Worm (Caenorhabditis elegans): ENCODE results near the gene mdt-29.
A peak's percentile ranks its signal among the peaks of the same experiment; 100 is the strongest.

The mdt-29 gene

DNA sequence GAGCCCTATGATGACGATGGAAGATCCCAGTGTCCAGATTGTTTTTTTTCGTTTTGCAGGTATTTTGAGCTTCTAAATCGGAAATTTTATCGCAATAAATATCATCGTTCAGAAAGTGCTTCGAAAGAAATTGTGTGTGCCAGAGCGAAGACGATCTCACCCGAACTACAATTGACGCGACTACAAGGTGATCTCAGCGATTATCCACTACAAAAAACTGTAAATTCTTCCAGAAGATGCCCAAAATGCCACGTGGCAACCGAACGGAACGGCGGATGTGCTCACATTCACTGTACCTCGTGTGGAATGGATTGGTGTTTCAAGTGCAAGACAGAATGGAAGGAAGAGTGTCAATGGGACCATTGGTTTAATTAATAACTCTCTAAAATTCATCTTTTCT, at the start of gene mdt-29:
TSS of gene mdt-29 (plus strand) at position 301 of the 400 bp plus-strand sequence.
- TF ChIP-seq T26A5.8 (tag; optimal IDR thresholded peaks at IDR 0.05) (no peak), zfh-2 (GFP tag; conservative IDR thresholded peaks at IDR 0.05) (no peak), ama-1 (optimal IDR thresholded peaks at IDR 0.05) (no peak), ama-1 (GFP tag; optimal IDR thresholded peaks at IDR 0.05) (no peak), egrh-3 (GFP tag; IDR thresholded peaks at IDR 0.05) (no peak), cebp-2 (GFP tag; IDR thresholded peaks at IDR 0.05) (no peak), nhr-179 (tag; optimal IDR thresholded peaks at IDR 0.05) (no peak)

ce11 chrIII:13724018-13724892, 48.7 kb upstream of the mdt-29 start:
- peak; percentile 60; the same call in 1 of the 2 replicates for TF ChIP-seq nfyb-1 (GFP tag; IDR thresholded peaks at IDR 0.05)
- TF ChIP-seq F57C9.4 (tag; optimal IDR thresholded peaks at IDR 0.05) = no peak
- TF ChIP-seq egrh-3 (GFP tag; IDR thresholded peaks at IDR 0.05) = no peak
- TF ChIP-seq ama-1 (optimal IDR thresholded peaks at IDR 0.05) = peak; percentile 8
- no peak for TF ChIP-seq ama-1 (GFP tag; optimal IDR thresholded peaks at IDR 0.05)
- TF ChIP-seq zim-3 (tag; optimal IDR thresholded peaks at IDR 0.05) = peak; percentile 37
- no peak for TF ChIP-seq mes-4 (tag; optimal IDR thresholded peaks at IDR 0.05)
- TF ChIP-seq him-1 (tag; optimal IDR thresholded peaks at IDR 0.05) = peak; percentile 88
- TF ChIP-seq hlh-26 (GFP tag; conservative IDR thresholded peaks at IDR 0.05) = no peak
- 0 out of 2 replicates have a peak, but pooled peaks have one; percentile 16 for TF ChIP-seq ceh-100 (GFP tag; IDR thresholded peaks at IDR 0.05)
- TF ChIP-seq dox-1 (GFP tag; IDR thresholded peaks at IDR 0.05) = 0 out of 2 replicates have a peak, but pooled peaks have one; percentile 5
- TF ChIP-seq K12H6.12 (tag; optimal IDR thresholded peaks at IDR 0.05) = peak; percentile 42
- TF ChIP-seq B0035.1 (tag; optimal IDR thresholded peaks at IDR 0.05) = no peak
- no peak for TF ChIP-seq attf-3 (GFP tag; conservative IDR thresholded peaks at IDR 0.05)

DNA sequence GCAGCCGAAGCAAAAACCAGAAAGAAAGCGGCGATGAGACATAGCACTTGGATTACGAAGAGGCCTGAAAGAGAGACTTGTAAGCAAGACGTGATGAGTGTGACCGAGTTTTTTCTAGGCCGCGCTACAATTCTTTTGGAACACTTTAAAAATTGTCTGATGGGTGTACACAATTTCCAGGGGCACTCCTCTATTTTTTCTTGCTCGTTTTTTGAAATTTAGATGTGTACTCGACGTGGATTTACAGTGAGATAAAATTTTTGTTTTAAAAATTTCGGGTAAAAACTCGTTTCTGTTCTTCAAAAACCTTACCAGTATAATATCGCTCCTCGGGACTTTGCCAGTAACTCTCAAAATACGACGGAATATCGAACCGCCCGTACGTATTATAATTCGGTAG, 43.2 kb upstream of the mdt-29 start:
- no peak for TF ChIP-seq ceh-100 (GFP tag; IDR thresholded peaks at IDR 0.05)
- TF ChIP-seq pha-4 (tag; optimal IDR thresholded peaks at IDR 0.05) = no peak
- TF ChIP-seq athp-1 (tag; optimal IDR thresholded peaks at IDR 0.05) = no peak
- no peak for TF ChIP-seq F55B11.4 (tag; optimal IDR thresholded peaks at IDR 0.05; ENCODE audit: borderline replicate concordance, insufficient read depth)
- TF ChIP-seq mcd-1 (GFP tag; IDR thresholded peaks at IDR 0.05) = no peak
- no peak for TF ChIP-seq nhr-179 (tag; optimal IDR thresholded peaks at IDR 0.05)
- no peak for TF ChIP-seq ceh-91 (GFP tag; IDR thresholded peaks at IDR 0.05)
- no peak for TF ChIP-seq atf-7 (tag; optimal IDR thresholded peaks at IDR 0.05)
- no peak for TF ChIP-seq Y53F4B.3 (GFP tag; IDR thresholded peaks at IDR 0.05)
- no peak for TF ChIP-seq nfya-1 (tag; optimal IDR thresholded peaks at IDR 0.05; ENCODE audit: borderline replicate concordance, insufficient read depth)
- TF ChIP-seq sea-2 (GFP tag; IDR thresholded peaks at IDR 0.05) = no peak
- no peak for TF ChIP-seq ets-4 (GFP tag; optimal IDR thresholded peaks at IDR 0.05)

DNA sequence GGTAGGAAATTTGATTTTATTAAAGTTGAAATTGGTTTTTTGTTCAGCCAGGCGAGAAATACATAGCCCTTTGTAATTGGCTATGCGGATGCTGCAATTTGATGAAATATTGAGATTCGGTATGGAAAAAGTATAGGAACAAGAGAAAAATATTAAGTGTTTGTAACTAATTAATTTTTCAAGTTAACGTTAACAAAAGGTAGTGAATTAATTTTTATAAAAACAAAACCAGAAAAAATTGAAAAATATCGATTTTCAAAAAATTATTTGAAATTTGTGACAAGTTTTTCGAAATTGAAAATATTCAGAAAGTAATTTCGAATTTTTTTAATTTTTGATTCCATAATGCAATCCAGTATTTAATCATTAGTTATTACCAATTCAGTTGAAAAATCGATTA, 41.4 kb upstream of the mdt-29 start, which contains the start of gene W06F12.2:
TSS of gene W06F12.2 (minus strand) at position 101 of the 400 bp plus-strand sequence.
- TF ChIP-seq fkh-3 (tag; optimal IDR thresholded peaks at IDR 0.05) (no peak), chd-7 (tag; optimal IDR thresholded peaks at IDR 0.05) (no peak), F52B5.7 (tag; optimal IDR thresholded peaks at IDR 0.05) (no peak), tlf-1 (GFP tag; optimal IDR thresholded peaks at IDR 0.05) (no peak), ztf-6 (GFP tag; IDR thresholded peaks at IDR 0.05) (no peak), rec-8 (tag; optimal IDR thresholded peaks at IDR 0.05) (no peak), madf-8 (GFP tag; conservative IDR thresholded peaks at IDR 0.05) (no peak), ekl-4 (GFP tag; IDR thresholded peaks at IDR 0.05) (no peak), rcor-1 (GFP tag; IDR thresholded peaks at IDR 0.05) (no peak), tbp1 (GFP tag; optimal IDR thresholded peaks at IDR 0.05) (no peak), C17E4.6 (GFP tag; IDR thresholded peaks at IDR 0.05) (no peak)
